Fruit fly (Drosophila melanogaster): ENCODE measurements around the gene Cap-H2.

DNA sequence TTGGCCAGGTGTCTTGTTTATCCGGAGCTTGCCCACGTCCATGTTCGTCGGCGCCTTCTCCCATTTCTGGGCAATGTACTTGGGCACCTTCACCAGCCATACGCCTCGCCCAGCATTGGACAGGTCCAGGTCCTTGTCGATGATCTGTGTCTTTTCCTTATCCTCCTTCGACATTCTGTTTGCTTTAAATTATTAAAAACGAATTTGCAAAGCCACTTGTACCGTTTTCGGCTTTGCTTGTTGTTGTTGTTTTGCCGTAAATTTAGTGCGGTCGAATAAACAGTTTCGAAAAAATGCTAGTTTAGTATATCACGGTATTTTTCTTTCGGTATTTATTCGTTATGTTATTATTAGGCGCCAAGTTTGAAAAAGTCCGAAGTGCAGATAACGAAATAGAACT lies 6.4 kb downstream of the Cap-H2 start, which contains the start of gene TfIIFbeta:
- no peak for TF ChIP-seq h (optimal IDR thresholded peaks at IDR 0.05)
- no peak for TF ChIP-seq Sin3A (optimal IDR thresholded peaks at IDR 0.05)
- TF ChIP-seq Myc (optimal IDR thresholded peaks at IDR 0.05) = no peak

Data from Kc167 (cell line).